Fruit fly (Drosophila melanogaster) whole organism, embryonic: ENCODE results near the gene Dredd.

Experiments
- Awh ChIP-seq: fragments of 200-800 bp; sonication (Bioruptor generic); IDR thresholded peaks from 2 replicates; pipeline ENCODE4, ENCODE4 v1.3.6; 2022; ENCODE audit warnings: missing biosample characterization, missing genetic modification characterization
- Bdp1 ChIP-seq: fragments of 200-800 bp; sonication (Bioruptor generic); optimal IDR thresholded peaks from 3 replicates; lab custom pipeline; 2016; ENCODE audit warnings: missing biosample characterization, missing genetic modification characterization
- Bteb2 ChIP-seq: fragments of 200-800 bp; sonication (Bioruptor generic); optimal IDR thresholded peaks from 2 replicates; lab custom pipeline; 2016; ENCODE audit warnings: missing biosample characterization, missing genetic modification characterization
- CG1024 ChIP-seq: fragments of 200-800 bp; sonication (Bioruptor generic); IDR thresholded peaks from 2 replicates; pipeline ENCODE4 v1.3.6; 2022; ENCODE audit warnings: missing biosample characterization, missing genetic modification characterization
- CG10321 ChIP-seq: fragments of 200-800 bp; sonication (Bioruptor generic); IDR thresholded peaks from 2 replicates; pipeline ENCODE4 v1.3.6; 2022; ENCODE audit warnings: missing biosample characterization, missing genetic modification characterization
- CG10979 ChIP-seq: fragments of 200-800 bp; sonication (Bioruptor generic); optimal IDR thresholded peaks from 2 replicates; lab custom pipeline; 2018; ENCODE audit warnings: missing biosample characterization, mild to moderate bottlenecking, missing genetic modification characterization, moderate library complexity
- CG11560 ChIP-seq: fragments of 200-800 bp; sonication (Bioruptor generic); IDR thresholded peaks from 3 replicates; pipeline ENCODE4 v1.3.6; 2022; ENCODE audit warnings: missing biosample characterization, missing genetic modification characterization
- CG13424 ChIP-seq: fragments of 200-800 bp; sonication (Bioruptor generic); optimal IDR thresholded peaks from 2 replicates; lab custom pipeline; 2019; ENCODE audit warnings: missing biosample characterization, mild to moderate bottlenecking, missing genetic modification characterization, moderate library complexity
- CG14667 ChIP-seq: fragments of 200-800 bp; sonication (Bioruptor generic); IDR thresholded peaks from 2 replicates; pipeline ENCODE4 v1.3.6; 2022; ENCODE audit warnings: missing biosample characterization, missing genetic modification characterization
- CG1529 ChIP-seq: fragments of 200-800 bp; sonication (Bioruptor generic); optimal IDR thresholded peaks from 3 replicates; lab custom pipeline; 2018; ENCODE audit warnings: missing biosample characterization, missing genetic modification characterization
- CG15479 ChIP-seq: fragments of 200-800 bp; sonication (Bioruptor generic); optimal IDR thresholded peaks from 3 replicates; lab custom pipeline; 2019; ENCODE audit warnings: missing biosample characterization, mild to moderate bottlenecking, missing genetic modification characterization, moderate library complexity
- CG1832 ChIP-seq: fragments of 200-800 bp; sonication (Bioruptor generic); optimal IDR thresholded peaks from 2 replicates; lab custom pipeline; 2017; ENCODE audit warnings: missing biosample characterization, mild to moderate bottlenecking, missing genetic modification characterization, inconsistent platforms
- CG2116 ChIP-seq: fragments of 200-800 bp; sonication (Bioruptor generic); optimal IDR thresholded peaks from 3 replicates; lab custom pipeline; 2018; ENCODE audit warnings: missing biosample characterization, mild to moderate bottlenecking, missing genetic modification characterization
- CG31441 ChIP-seq: fragments of 200-800 bp; sonication (Bioruptor generic); IDR thresholded peaks from 2 replicates; pipeline ENCODE4 v1.3.6; 2022; ENCODE audit warnings: missing biosample characterization, missing genetic modification characterization
- CG34422 ChIP-seq: fragments of 200-800 bp; sonication (Bioruptor generic); IDR thresholded peaks from 3 replicates; pipeline ENCODE4 v1.3.6; 2022; ENCODE audit warnings: missing biosample characterization, missing genetic modification characterization
- CG7372 ChIP-seq: fragments of 200-800 bp; sonication (Bioruptor generic); IDR thresholded peaks from 2 replicates; pipeline ENCODE4 v1.3.6; 2022; ENCODE audit warnings: missing biosample characterization, missing genetic modification characterization
- CG8290 ChIP-seq, 3 experiments: fragments of 200-800 bp; sonication (Bioruptor generic); optimal IDR thresholded peaks; 2 replicates each; lab custom pipeline; 2016 to 2019; ENCODE audit warnings: missing biosample characterization in 3 of 3, missing genetic modification characterization in 3 of 3, mild to moderate bottlenecking in 2 of 3, moderate library complexity in 1 of 3
- CG9215 ChIP-seq: fragments of 200-800 bp; sonication (Bioruptor generic); IDR thresholded peaks from 2 replicates; pipeline ENCODE4 v1.3.6; 2022; ENCODE audit warnings: missing biosample characterization, missing genetic modification characterization
- CG9817 ChIP-seq: fragments of 200-800 bp; sonication (Bioruptor generic); optimal IDR thresholded peaks from 2 replicates; lab custom pipeline; 2018; ENCODE audit warnings: missing biosample characterization, mild to moderate bottlenecking, missing genetic modification characterization, moderate library complexity
- CG9932 ChIP-seq: fragments of 200-800 bp; sonication (Bioruptor generic); IDR thresholded peaks from 2 replicates; pipeline ENCODE4 v1.3.6; 2022; ENCODE audit warnings: missing biosample characterization, missing genetic modification characterization
- CoRest ChIP-seq: fragments of 200-800 bp; sonication (Bioruptor generic); optimal IDR thresholded peaks from 3 replicates; lab custom pipeline; 2018; ENCODE audit warnings: missing biosample characterization, mild to moderate bottlenecking, missing genetic modification characterization, moderate library complexity
- Dad ChIP-seq: fragments of 200-800 bp; sonication (Bioruptor generic); optimal IDR thresholded peaks from 3 replicates; lab custom pipeline; 2016; ENCODE audit warnings: missing biosample characterization, missing genetic modification characterization
- Doc3 ChIP-seq: fragments of 200-800 bp; sonication (Bioruptor generic); IDR thresholded peaks from 3 replicates; pipeline ENCODE4 v1.3.6; 2022; ENCODE audit warnings: missing biosample characterization, missing genetic modification characterization; ENCODE audit not compliant: partially characterized antibody
- Dref ChIP-seq: fragments of 200-800 bp; sonication (Bioruptor generic); IDR thresholded peaks from 2 replicates; pipeline ENCODE4 v1.3.6; 2022; ENCODE audit warnings: missing biosample characterization, missing genetic modification characterization
- Ets65A ChIP-seq: fragments of 200-800 bp; sonication (Bioruptor generic); peaks from one replicate; lab custom pipeline; 2016; ENCODE audit warnings: missing biosample characterization, missing genetic modification characterization
- Hr51 ChIP-seq, 2 experiments: fragments of 200-800 bp; sonication (Bioruptor generic); optimal IDR thresholded peaks; 2 replicates in 1 of 2; 3 replicates in 1 of 2; lab custom pipeline; 2016 to 2018; ENCODE audit warnings: missing biosample characterization in 2 of 2, missing genetic modification characterization in 2 of 2, mild to moderate bottlenecking in 1 of 2, moderate library complexity in 1 of 2
- Rx ChIP-seq: fragments of 200-800 bp; sonication (Bioruptor generic); IDR thresholded peaks from 2 replicates; pipeline ENCODE4 v1.3.6; 2022; ENCODE audit warnings: missing biosample characterization, missing genetic modification characterization
- Six4 ChIP-seq: fragments of 200-800 bp; sonication (Bioruptor generic); optimal IDR thresholded peaks from 2 replicates; lab custom pipeline; 2016; ENCODE audit warnings: missing biosample characterization, missing genetic modification characterization
- Sox102F ChIP-seq: fragments of 200-800 bp; sonication (Bioruptor generic); optimal IDR thresholded peaks from 2 replicates; lab custom pipeline; 2018; ENCODE audit warnings: missing biosample characterization, mild to moderate bottlenecking, missing genetic modification characterization, moderate library complexity
- Stat92E ChIP-seq, 3 experiments: fragments of >200 bp in 2 of 3; fragments of 200-800 bp in 1 of 3; sonication (Bioruptor generic) in 1 of 3; optimal IDR thresholded peaks; 2 replicates each; lab custom pipeline; 2017 to 2019; ENCODE audit warnings: missing biosample characterization in 3 of 3, missing genetic modification characterization in 3 of 3, mild to moderate bottlenecking in 1 of 3, moderate library complexity in 1 of 3
- ab ChIP-seq: fragments of 200-800 bp; sonication (Bioruptor generic); optimal IDR thresholded peaks from 2 replicates; lab custom pipeline; 2016; ENCODE audit warnings: missing biosample characterization, missing genetic modification characterization
- bigmax ChIP-seq: fragments of 200-800 bp; sonication (Bioruptor generic); optimal IDR thresholded peaks from 2 replicates; lab custom pipeline; 2018; ENCODE audit warnings: missing biosample characterization, mild to moderate bottlenecking, missing genetic modification characterization
- btn ChIP-seq: fragments of 200-800 bp; sonication (Bioruptor generic); optimal IDR thresholded peaks from 2 replicates; lab custom pipeline; 2016; ENCODE audit warnings: missing biosample characterization, missing genetic modification characterization
- da ChIP-seq: fragments of 200-800 bp; sonication (Bioruptor generic); optimal IDR thresholded peaks from 2 replicates; lab custom pipeline; 2016; ENCODE audit warnings: missing biosample characterization, missing genetic modification characterization
- dimm ChIP-seq: fragments of 200-800 bp; sonication (Bioruptor generic); IDR thresholded peaks from 2 replicates; pipeline ENCODE4 v1.3.6; 2022; ENCODE audit warnings: missing biosample characterization, missing genetic modification characterization
- dmrt99B ChIP-seq: fragments of 200-800 bp; sonication (Bioruptor generic); optimal IDR thresholded peaks from 2 replicates; lab custom pipeline; 2018; ENCODE audit warnings: missing biosample characterization, mild to moderate bottlenecking, missing genetic modification characterization, moderate library complexity
- exex ChIP-seq: fragments of 200-800 bp; sonication (Bioruptor generic); optimal IDR thresholded peaks from 4 replicates; lab custom pipeline; 2018; ENCODE audit warnings: missing biosample characterization, mild to moderate bottlenecking, missing genetic modification characterization, moderate library complexity
- fd3F ChIP-seq: fragments of 200-800 bp; sonication (Bioruptor generic); optimal IDR thresholded peaks from 2 replicates; lab custom pipeline; 2018; ENCODE audit warnings: missing biosample characterization, mild to moderate bottlenecking, missing genetic modification characterization, moderate library complexity
- ftz-f1 ChIP-seq: fragments of 200-800 bp; sonication (Bioruptor generic); optimal IDR thresholded peaks from 2 replicates; lab custom pipeline; 2016; ENCODE audit warnings: missing biosample characterization, missing genetic modification characterization
- hbn ChIP-seq: fragments of 200-800 bp; sonication (Bioruptor generic); IDR thresholded peaks from 2 replicates; pipeline ENCODE4 v1.3.6; 2022; ENCODE audit warnings: missing biosample characterization, missing genetic modification characterization; ENCODE audit not compliant: partially characterized antibody
- hth ChIP-seq: fragments of >200 bp; optimal IDR thresholded peaks from 2 replicates; lab custom pipeline; 2017; ENCODE audit warnings: inconsistent platforms
- kni ChIP-seq: fragments of 200-800 bp; sonication (Bioruptor generic); optimal IDR thresholded peaks from 3 replicates; lab custom pipeline; 2017; ENCODE audit warnings: mild to moderate bottlenecking, missing biosample characterization, missing genetic modification reagents, missing genetic modification characterization
- luna ChIP-seq: fragments of 200-800 bp; sonication (Bioruptor generic); optimal IDR thresholded peaks from 2 replicates; lab custom pipeline; 2016; ENCODE audit warnings: missing biosample characterization, missing genetic modification characterization
- nerfin-1 ChIP-seq: fragments of 200-800 bp; sonication (Bioruptor generic); optimal IDR thresholded peaks from 3 replicates; lab custom pipeline; 2019; ENCODE audit warnings: missing biosample characterization, mild to moderate bottlenecking, missing genetic modification characterization, moderate library complexity
- pan ChIP-seq, 4 experiments: fragments of >200 bp in 3 of 4; fragments of 200-800 bp in 1 of 4; sonication (Bioruptor generic) in 1 of 4; optimal IDR thresholded peaks in 3 of 4; IDR thresholded peaks in 1 of 4; 2 replicates each; pipeline versions ENCODE4 v1.3.6 to Lab custom; 2017 to 2022; ENCODE audit warnings: missing biosample characterization in 2 of 4, missing genetic modification characterization in 2 of 4, mixed read lengths in 1 of 4
- pfk ChIP-seq: fragments of 200-800 bp; sonication (Bioruptor generic); optimal IDR thresholded peaks from 2 replicates; lab custom pipeline; 2018; ENCODE audit warnings: missing biosample characterization, mild to moderate bottlenecking, missing genetic modification characterization, moderate library complexity
- pros ChIP-seq: fragments of 200-800 bp; sonication (Bioruptor generic); optimal IDR thresholded peaks from 3 replicates; lab custom pipeline; 2019; ENCODE audit warnings: missing biosample characterization, mild to moderate bottlenecking, missing genetic modification characterization, moderate library complexity
- tin ChIP-seq: fragments of 200-800 bp; sonication (Bioruptor generic); optimal IDR thresholded peaks from 3 replicates; lab custom pipeline; 2016; ENCODE audit warnings: missing biosample characterization, missing genetic modification characterization
- ttk ChIP-seq: fragments of 200-800 bp; sonication (Bioruptor generic); IDR thresholded peaks from 2 replicates; pipeline ENCODE4 v2.1.2; 2022; ENCODE audit warnings: missing biosample characterization, missing genetic modification characterization
- wor ChIP-seq: fragments of 200-800 bp; sonication (Bioruptor generic); IDR thresholded peaks from 2 replicates; pipeline ENCODE4 v1.3.6; 2022; ENCODE audit warnings: missing biosample characterization, missing genetic modification characterization
- zfh1 ChIP-seq: fragments of 200-800 bp; sonication (Bioruptor generic); IDR thresholded peaks from 3 replicates; pipeline ENCODE4 v1.3.6; 2022; ENCODE audit warnings: missing biosample characterization, missing genetic modification characterization

The Dredd gene

dm6 chrX:620102-620430 is 15.3 kb downstream of the Dredd start, which contains the start of gene spdi (continued):
- no peak for TF ChIP-seq zfh1 (GFP tag; lab: Robert Waterston, UW)
- no peak for TF ChIP-seq Rx (GFP tag; lab: Robert Waterston, UW)
- no peak for TF ChIP-seq tin (GFP tag; lab: Kevin White, UChicago)
- TF ChIP-seq Bteb2 = no peak
- no peak for TF ChIP-seq CG13424 (tag; lab: Kevin White, UChicago)
- TF ChIP-seq CG15479 (GFP tag; lab: Kevin White, UChicago) = no peak
- no peak for TF ChIP-seq da (GFP tag; lab: Kevin White, UChicago)
- TF ChIP-seq ttk = no peak
- TF ChIP-seq hbn (GFP tag; lab: Robert Waterston, UW) = peak; percentile 49; the same call in 1 of the 2 replicates
- no peak for TF ChIP-seq hth
- TF ChIP-seq Awh (GFP tag; lab: Robert Waterston, UW) = no peak
- no peak for TF ChIP-seq ftz-f1 (GFP tag; lab: Kevin White, UChicago)
- TF ChIP-seq Ets65A (GFP tag; lab: Kevin White, UChicago) = no peak
- TF ChIP-seq CG9215 (GFP tag; lab: Robert Waterston, UW) = no peak
- TF ChIP-seq kni = no peak
- TF ChIP-seq dmrt99B (tag; lab: Kevin White, UChicago) = no peak
- no peak for TF ChIP-seq Doc3 (GFP tag; lab: Robert Waterston, UW)
- no peak for TF ChIP-seq wor (GFP tag; lab: Robert Waterston, UW)
- no peak for TF ChIP-seq bigmax (GFP tag; lab: Kevin White, UChicago)
- TF ChIP-seq pfk (GFP tag; lab: Kevin White, UChicago) = no peak
- no peak for TF ChIP-seq Dad (GFP tag; lab: Kevin White, UChicago)
- no peak for TF ChIP-seq Stat92E (GFP tag; optimal IDR thresholded peaks at IDR 0.05; lab: Kevin White, UChicago)
- no peak for TF ChIP-seq CG34422 (GFP tag; lab: Robert Waterston, UW)
- TF ChIP-seq CoRest (tag; lab: Kevin White, UChicago) = no peak
- TF ChIP-seq CG11560 (tag; lab: Robert Waterston, UW) = no peak
- TF ChIP-seq Bdp1 (GFP tag; lab: Kevin White, UChicago) = no peak
- no peak for TF ChIP-seq Sox102F (GFP tag; lab: Kevin White, UChicago)
- no peak for TF ChIP-seq luna
- TF ChIP-seq pan (optimal IDR thresholded peaks at IDR 0.05; lab: Kevin White, UChicago) = no peak
- TF ChIP-seq pan (GFP tag; optimal IDR thresholded peaks at IDR 0.05 in 1 of 2, IDR thresholded peaks at IDR 0.05 in 1 of 2) = no peak
- TF ChIP-seq Hr51 (GFP tag; optimal IDR thresholded peaks at IDR 0.05; lab: Kevin White, UChicago) = no peak
- no peak for TF ChIP-seq btn
- no peak for TF ChIP-seq ab (GFP tag; lab: Kevin White, UChicago)
- TF ChIP-seq nerfin-1 (tag; lab: Kevin White, UChicago) = no peak
- TF ChIP-seq fd3F (GFP tag; lab: Kevin White, UChicago) = no peak
- no peak for TF ChIP-seq CG1024 (GFP tag; lab: Robert Waterston, UW)
- TF ChIP-seq Dref = peak; percentile 68
- no peak for TF ChIP-seq CG1529 (GFP tag; lab: Kevin White, UChicago)
- TF ChIP-seq CG2116 (GFP tag; lab: Kevin White, UChicago) = peak; percentile 36
- TF ChIP-seq dimm (GFP tag; lab: Robert Waterston, UW) = no peak
- TF ChIP-seq CG9817 (tag; lab: Kevin White, UChicago) = no peak
- TF ChIP-seq pros (GFP tag; lab: Kevin White, UChicago) = no peak
- TF ChIP-seq CG14667 (GFP tag; lab: Robert Waterston, UW) = no peak
- no peak for TF ChIP-seq CG10321 (GFP tag; lab: Robert Waterston, UW)
- no peak for TF ChIP-seq CG1832 (GFP tag; lab: Kevin White, UChicago)
- TF ChIP-seq Six4 (GFP tag; lab: Kevin White, UChicago) = no peak
- no peak for TF ChIP-seq CG9932
- TF ChIP-seq CG8290 (GFP tag; optimal IDR thresholded peaks at IDR 0.05; lab: Kevin White, UChicago) = no peak
- TF ChIP-seq CG8290 (tag; optimal IDR thresholded peaks at IDR 0.05; lab: Kevin White, UChicago) = no peak
- TF ChIP-seq CG10979 (tag; lab: Kevin White, UChicago) = no peak
- no peak for TF ChIP-seq CG7372 (GFP tag; lab: Robert Waterston, UW)
- peak; percentile 20 for TF ChIP-seq exex (tag; lab: Kevin White, UChicago)
- no peak for TF ChIP-seq CG31441 (GFP tag; lab: Robert Waterston, UW)
